Worm (Caenorhabditis elegans) whole organism, young adult: ENCODE results near the gene skr-18.

Source experiments
- B0261.1 ChIP-seq: sonication (generic microtip); optimal IDR thresholded peaks from 2 replicates; lab custom pipeline; 2016; ENCODE audit warnings: mild to moderate bottlenecking, missing genetic modification characterization, moderate library complexity, missing compliant biosample characterization
- D2030.7 ChIP-seq: fragments of 200-800 bp; sonication (Bioruptor generic); IDR thresholded peaks from 2 replicates; pipeline ENCODE4 v1.3.6; 2022; ENCODE audit warnings: missing genetic modification reagents, missing genetic modification characterization, missing compliant biosample characterization
- K12H6.12 ChIP-seq: fragments of 200-800 bp; sonication (Bioruptor generic); optimal IDR thresholded peaks from 2 replicates; lab custom pipeline; 2018; ENCODE audit warnings: mild to moderate bottlenecking, missing genetic modification characterization, missing compliant biosample characterization
- Y56A3A.18 ChIP-seq: fragments of 200-800 bp; sonication (Bioruptor generic); IDR thresholded peaks from 2 replicates; pipeline ENCODE4 v1.3.6; 2022; ENCODE audit warnings: missing genetic modification reagents, missing genetic modification characterization, missing compliant biosample characterization
- Y79H2A.3 ChIP-seq: fragments of 200-800 bp; sonication (Bioruptor generic); conservative IDR thresholded peaks from 2 replicates; pipeline ENCODE4 v1.3.6; 2022; ENCODE audit warnings: missing genetic modification reagents, missing genetic modification characterization, missing compliant biosample characterization
- ccch-3 ChIP-seq: fragments of 200-800 bp; sonication (Bioruptor generic); optimal IDR thresholded peaks from 2 replicates; lab custom pipeline; 2018; ENCODE audit warnings: mild to moderate bottlenecking, missing genetic modification characterization, missing compliant biosample characterization
- cebp-1 ChIP-seq, 2 experiments: fragments of 200-800 bp in 1 of 2; sonication (Bioruptor generic) in 1 of 2; sonication (generic microtip) in 1 of 2; IDR thresholded peaks in 1 of 2; optimal IDR thresholded peaks in 1 of 2; 2 replicates each; pipeline versions ENCODE4 v1.3.6 to Lab custom; 2017 to 2022; ENCODE audit warnings: missing compliant biosample characterization in 2 of 2, missing genetic modification characterization in 2 of 2, mild to moderate bottlenecking in 1 of 2, missing genetic modification reagents in 1 of 2, moderate library complexity in 1 of 2
- ceh-40 ChIP-seq: fragments of 200-800 bp; sonication (Bioruptor generic); IDR thresholded peaks from 2 replicates; pipeline ENCODE4 v1.3.6; 2022; ENCODE audit warnings: missing genetic modification characterization, missing compliant biosample characterization
- ceh-79 ChIP-seq: sonication (generic microtip); optimal IDR thresholded peaks from 2 replicates; lab custom pipeline; 2017; ENCODE audit warnings: mild to moderate bottlenecking, missing genetic modification characterization, missing compliant biosample characterization
- ceh-91 ChIP-seq: fragments of 200-800 bp; sonication (Bioruptor generic); IDR thresholded peaks from 2 replicates; pipeline ENCODE4 v1.3.6; 2022; ENCODE audit warnings: missing genetic modification reagents, missing genetic modification characterization, missing compliant biosample characterization
- dpl-1 ChIP-seq: fragments of 150-350 bp; optimal IDR thresholded peaks from 2 replicates; lab custom pipeline; 2014; ENCODE audit warnings: missing biosample characterization, missing genetic modification reagents, missing genetic modification characterization
- efl-1 ChIP-seq: fragments of 150-350 bp; optimal IDR thresholded peaks from 2 replicates; lab custom pipeline; 2014; ENCODE audit warnings: missing biosample characterization, missing genetic modification reagents, missing genetic modification characterization
- egrh-3 ChIP-seq: fragments of 200-800 bp; sonication (Bioruptor generic); IDR thresholded peaks from 2 replicates; pipeline ENCODE4 v1.3.6; 2022; ENCODE audit warnings: missing genetic modification reagents, missing genetic modification characterization, missing compliant biosample characterization
- gei-17 ChIP-seq: fragments of 200-800 bp; sonication (Bioruptor generic); optimal IDR thresholded peaks from 2 replicates; lab custom pipeline; 2018; ENCODE audit warnings: mild to moderate bottlenecking, missing genetic modification characterization, missing compliant biosample characterization
- hmg-1.2 ChIP-seq: fragments of 200-800 bp; sonication (Bioruptor generic); IDR thresholded peaks from 2 replicates; pipeline ENCODE4 v1.3.6; 2022; ENCODE audit warnings: missing genetic modification reagents, missing genetic modification characterization, missing compliant biosample characterization
- hmg-20 ChIP-seq: fragments of 200-800 bp; sonication (Bioruptor generic); IDR thresholded peaks from 2 replicates; pipeline ENCODE4 v1.3.6; 2022; ENCODE audit warnings: missing genetic modification reagents, missing genetic modification characterization, missing compliant biosample characterization
- hrde-1 ChIP-seq: sonication (generic microtip); optimal IDR thresholded peaks from 2 replicates; lab custom pipeline; 2016; ENCODE audit warnings: missing genetic modification characterization, mild to moderate bottlenecking, missing compliant biosample characterization, moderate library complexity, missing genotype, missing genetic modification reagents, borderline replicate concordance
- lin-54 ChIP-seq: fragments of 200-800 bp; sonication (Bioruptor generic); optimal IDR thresholded peaks from 2 replicates; lab custom pipeline; 2018; ENCODE audit warnings: mild to moderate bottlenecking, missing genetic modification characterization, missing compliant biosample characterization
- lsl-1 ChIP-seq: fragments of 200-800 bp; sonication (Bioruptor generic); optimal IDR thresholded peaks from 2 replicates; lab custom pipeline; 2018; ENCODE audit warnings: mild to moderate bottlenecking, missing genetic modification characterization, moderate library complexity, missing compliant biosample characterization
- lsy-27 ChIP-seq: sonication (generic microtip); optimal IDR thresholded peaks from 2 replicates; lab custom pipeline; 2017; ENCODE audit warnings: missing genetic modification characterization, mild to moderate bottlenecking, missing compliant biosample characterization, antibody characterized with exemption, missing genotype, borderline replicate concordance; ENCODE audit not compliant: insufficient read depth
- madf-3 ChIP-seq: fragments of 200-800 bp; sonication (Bioruptor generic); IDR thresholded peaks from 2 replicates; pipeline ENCODE4 v1.3.6; 2022; ENCODE audit warnings: missing genetic modification reagents, missing genetic modification characterization, missing compliant biosample characterization
- madf-6 ChIP-seq: fragments of 200-800 bp; sonication (Bioruptor generic); IDR thresholded peaks from 2 replicates; pipeline ENCODE4 v1.3.6; 2022; ENCODE audit warnings: missing genetic modification reagents, missing genetic modification characterization, missing compliant biosample characterization
- mcd-1 ChIP-seq: fragments of 200-800 bp; sonication (Bioruptor generic); IDR thresholded peaks from 2 replicates; pipeline ENCODE4 v1.3.6; 2022; ENCODE audit warnings: missing genetic modification reagents, missing genetic modification characterization, missing compliant biosample characterization
- mel-28 ChIP-seq: sonication (generic microtip); optimal IDR thresholded peaks from 2 replicates; lab custom pipeline; 2016; ENCODE audit warnings: borderline replicate concordance, mild to moderate bottlenecking, missing genetic modification characterization, missing compliant biosample characterization
- mxl-1 ChIP-seq: sonication (generic microtip); optimal IDR thresholded peaks from 2 replicates; lab custom pipeline; 2016; ENCODE audit warnings: missing genetic modification characterization, missing compliant biosample characterization
- nfyb-1 ChIP-seq: fragments of 200-800 bp; sonication (Bioruptor generic); IDR thresholded peaks from 2 replicates; pipeline ENCODE4 v1.3.6; 2022; ENCODE audit warnings: missing genetic modification reagents, missing genetic modification characterization, missing compliant biosample characterization
- nhr-80 ChIP-seq: sonication (generic microtip); optimal IDR thresholded peaks from 2 replicates; lab custom pipeline; 2016; ENCODE audit warnings: missing genetic modification characterization, missing compliant biosample characterization
- nhr-90 ChIP-seq: sonication (generic microtip); optimal IDR thresholded peaks from 2 replicates; lab custom pipeline; 2016; ENCODE audit warnings: missing genotype, mild to moderate bottlenecking, missing genetic modification characterization, missing compliant biosample characterization
- rpc-1 ChIP-seq, 2 experiments: fragments of 150-350 bp in 1 of 2; sonication (generic microtip) in 1 of 2; optimal IDR thresholded peaks; 2 replicates each; lab custom pipeline; 2014 to 2018; ENCODE audit warnings: missing biosample characterization in 1 of 2, missing genetic modification characterization in 1 of 2, missing genetic modification reagents in 1 of 2, missing genotype in 1 of 2
- snpc-3.4 ChIP-seq: sonication (generic microtip); optimal IDR thresholded peaks from 2 replicates; lab custom pipeline; 2017; ENCODE audit warnings: missing genetic modification characterization, mild to moderate bottlenecking, missing compliant biosample characterization, antibody characterized with exemption, moderate library complexity, missing genotype, missing genetic modification reagents
- tbp1 ChIP-seq: fragments of 200-800 bp; sonication (Bioruptor generic); optimal IDR thresholded peaks from 2 replicates; lab custom pipeline; 2018; ENCODE audit warnings: mild to moderate bottlenecking, missing genetic modification characterization, missing compliant biosample characterization
- tbx-9 ChIP-seq: sonication (generic microtip); optimal IDR thresholded peaks from 2 replicates; lab custom pipeline; 2016; ENCODE audit warnings: borderline replicate concordance, missing genetic modification characterization, inconsistent platforms, missing compliant biosample characterization
- tlf-1 ChIP-seq: fragments of 200-800 bp; sonication (Bioruptor generic); optimal IDR thresholded peaks from 2 replicates; lab custom pipeline; 2018; ENCODE audit warnings: mild to moderate bottlenecking, missing genetic modification characterization, missing compliant biosample characterization
- unc-130 ChIP-seq: sonication (generic microtip); optimal IDR thresholded peaks from 2 replicates; lab custom pipeline; 2016; ENCODE audit warnings: missing genetic modification reagents, missing genetic modification characterization, missing compliant biosample characterization
- xnd-1 ChIP-seq: sonication (generic microtip); optimal IDR thresholded peaks from 2 replicates; lab custom pipeline; 2016; ENCODE audit warnings: missing genotype, missing genetic modification reagents, missing genetic modification characterization, missing compliant biosample characterization
- ztf-25 ChIP-seq: fragments of 200-800 bp; sonication (Bioruptor generic); IDR thresholded peaks from 2 replicates; pipeline ENCODE4 v1.3.6; 2022; ENCODE audit warnings: missing genetic modification reagents, missing genetic modification characterization, missing compliant biosample characterization
- ztf-28 ChIP-seq: fragments of 200-800 bp; sonication (Bioruptor generic); IDR thresholded peaks from 2 replicates; pipeline ENCODE4 v1.3.6; 2022; ENCODE audit warnings: missing genetic modification reagents, missing genetic modification characterization, missing compliant biosample characterization

Gene skr-18

DNA sequence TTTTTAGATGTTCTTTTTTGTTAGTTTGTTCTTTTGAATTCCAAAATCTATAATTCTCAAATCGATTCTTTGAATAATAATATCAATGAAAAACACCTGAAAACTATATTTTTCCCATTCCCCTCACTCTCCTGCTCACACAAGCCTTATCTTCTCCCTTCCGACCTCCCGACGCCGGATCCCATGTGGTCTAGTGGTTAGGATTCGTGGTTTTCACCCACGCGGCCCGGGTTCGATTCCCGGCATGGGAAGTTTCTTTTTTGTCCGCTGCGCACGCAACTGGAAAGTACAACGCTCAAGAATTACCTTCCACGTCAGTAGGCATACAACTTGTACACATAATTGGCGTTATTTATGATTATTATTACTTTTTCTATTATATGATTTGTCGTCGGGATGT, 47.4 kb upstream of the skr-18 start (continued):
- TF ChIP-seq Y79H2A.3 (GFP tag; lab: Robert Waterston, UW) (no peak), B0261.1 (peak; percentile 75), gei-17 (no peak), egrh-3 (GFP tag; lab: Robert Waterston, UW) (0 out of 2 replicates have a peak, but pooled peaks have one; percentile 20), hrde-1 (tag; lab: Kevin White, UChicago) (no peak), tbx-9 (tag; lab: Kevin White, UChicago) (no peak), hmg-20 (GFP tag; lab: Robert Waterston, UW) (peak; percentile 53; the same call in 1 of the 2 replicates), snpc-3.4 (tag; lab: Kevin White, UChicago) (peak; percentile 21), hmg-1.2 (GFP tag; lab: Robert Waterston, UW) (peak; percentile 56), ceh-40 (GFP tag; lab: Robert Waterston, UW) (no peak), ztf-28 (GFP tag; lab: Robert Waterston, UW) (0 out of 2 replicates have a peak, but pooled peaks have one; percentile 26), unc-130 (GFP tag; lab: Kevin White, UChicago) (peak; percentile 28), madf-3 (GFP tag; lab: Robert Waterston, UW) (no peak), ceh-91 (no peak), Y56A3A.18 (peak; percentile 32; the same call in 1 of the 2 replicates), D2030.7 (GFP tag; lab: Robert Waterston, UW) (peak; percentile 74), ccch-3 (GFP tag; lab: Kevin White, UChicago) (no peak), ceh-79 (tag; lab: Kevin White, UChicago) (no peak), K12H6.12 (no peak), mcd-1 (GFP tag; lab: Robert Waterston, UW) (peak; percentile 70), mxl-1 (peak; percentile 5), mel-28 (no peak), lsy-27 (tag; lab: Kevin White, UChicago) (no peak), rpc-1 (optimal IDR thresholded peaks at IDR 0.05; lab: Kevin White, UChicago) (peak; percentile 59), rpc-1 (tag; optimal IDR thresholded peaks at IDR 0.05; lab: Kevin White, UChicago) (peak; percentile 83), tlf-1 (no peak), tbp1 (peak; percentile 94), lin-54 (peak; percentile 28), nhr-80 (tag; lab: Kevin White, UChicago) (peak; percentile 4), ztf-25 (GFP tag; lab: Robert Waterston, UW) (0 out of 2 replicates have a peak, but pooled peaks have one; percentile 21)
- TF ChIP-seq, all 124 proteins: peak for 33

- TF ChIP-seq dpl-1 (GFP tag; lab: Kevin White, UChicago) (peak; percentile 30), nhr-90 (tag; lab: Kevin White, UChicago) (no peak), lin-54 (peak; percentile 79), lsl-1 (GFP tag; lab: Kevin White, UChicago) (peak; percentile 27), madf-6 (GFP tag; lab: Robert Waterston, UW) (peak; percentile 23; the same call in 1 of the 2 replicates), efl-1 (GFP tag; lab: Kevin White, UChicago) (peak; percentile 61)
Observed at ce11 chrIV:842095-842494, 46.9 kb upstream of the skr-18 start, which contains the start of gene Y55F3BR.6. Y55F3BR.6 (minus strand) TSS chrIV:842126.

DNA sequence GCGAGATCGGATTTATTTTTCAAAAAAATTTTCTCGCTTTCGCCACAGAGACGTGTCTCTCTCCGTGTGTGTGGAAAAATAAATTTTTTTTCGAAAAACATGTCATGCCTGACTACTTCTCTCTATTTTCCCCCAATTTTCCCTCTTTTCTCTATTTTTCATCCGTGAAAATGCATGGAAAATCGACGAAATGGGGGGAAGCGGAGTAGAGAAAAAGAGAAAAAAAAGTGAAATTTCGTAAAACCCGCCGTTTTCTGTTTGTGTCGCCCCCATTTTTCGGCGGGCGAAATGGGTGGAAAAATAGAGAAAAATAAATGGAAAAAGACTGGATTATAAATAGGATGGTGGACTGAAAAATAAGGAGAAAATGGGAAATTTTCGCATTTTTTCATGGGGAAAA, 38.3 kb upstream of the skr-18 start:
- TF ChIP-seq K12H6.12 (no peak), nfyb-1 (GFP tag; lab: Robert Waterston, UW) (no peak), efl-1 (GFP tag; lab: Kevin White, UChicago) (peak; percentile 5), cebp-1 (GFP tag; IDR thresholded peaks at IDR 0.05; lab: Robert Waterston, UW) (0 out of 2 replicates have a peak, but pooled peaks have one; percentile 11), cebp-1 (tag; optimal IDR thresholded peaks at IDR 0.05; lab: Kevin White, UChicago) (peak; percentile 29), xnd-1 (no peak)
